Worm (Caenorhabditis elegans) whole organism, mixed stage, embryonic: Measurements from ENCODE around the gene ZK1248.5.

Experiments
- M03D4.4 ChIP-seq: sonication (generic microtip); optimal IDR thresholded peaks from 2 replicates; lab custom pipeline; 2017; ENCODE audit warnings: mild to moderate bottlenecking, missing genetic modification characterization, missing compliant biosample characterization
- bed-3 ChIP-seq: fragments of 200-800 bp; sonication (Bioruptor generic); optimal IDR thresholded peaks from 3 replicates; lab custom pipeline; 2018; ENCODE audit warnings: mild to moderate bottlenecking, missing genetic modification characterization, moderate library complexity, missing compliant biosample characterization
- ceh-39 ChIP-seq: fragments of 150-350 bp; optimal IDR thresholded peaks from 2 replicates; lab custom pipeline; 2014; ENCODE audit warnings: missing biosample characterization, missing genetic modification characterization
- ceh-43 ChIP-seq: fragments of 200-800 bp; sonication (Bioruptor generic); optimal IDR thresholded peaks from 2 replicates; lab custom pipeline; 2018; ENCODE audit warnings: mild to moderate bottlenecking, missing genetic modification characterization, moderate library complexity, missing compliant biosample characterization
- ceh-83 ChIP-seq: fragments of 200-800 bp; sonication (Bioruptor generic); optimal IDR thresholded peaks from 2 replicates; lab custom pipeline; 2018; ENCODE audit warnings: mild to moderate bottlenecking, missing genetic modification characterization, missing compliant biosample characterization
- ces-1 ChIP-seq: fragments of 150-350 bp; optimal IDR thresholded peaks from 2 replicates; lab custom pipeline; 2014; ENCODE audit warnings: missing biosample characterization, missing genetic modification reagents, missing genetic modification characterization
- cnd-1 ChIP-seq: fragments of 200-800 bp; sonication (Bioruptor generic); optimal IDR thresholded peaks from 2 replicates; lab custom pipeline; 2018; ENCODE audit warnings: mild to moderate bottlenecking, missing genetic modification characterization, missing compliant biosample characterization
- elt-1 ChIP-seq: sonication (generic microtip); optimal IDR thresholded peaks from 2 replicates; lab custom pipeline; 2017; ENCODE audit warnings: missing genetic modification characterization, mild to moderate bottlenecking, missing compliant biosample characterization, antibody characterized with exemption, moderate library complexity, borderline replicate concordance; ENCODE audit not compliant: insufficient read depth
- elt-3 ChIP-seq: fragments of 150-350 bp; optimal IDR thresholded peaks from 2 replicates; lab custom pipeline; 2014; ENCODE audit warnings: missing biosample characterization, missing genetic modification characterization
- flh-1 ChIP-seq: fragments of 200-800 bp; sonication (Bioruptor generic); optimal IDR thresholded peaks from 2 replicates; lab custom pipeline; 2018; ENCODE audit warnings: mild to moderate bottlenecking, missing genetic modification characterization, moderate library complexity, missing compliant biosample characterization
- lin-13 ChIP-seq: fragments of 150-350 bp; optimal IDR thresholded peaks from 2 replicates; lab custom pipeline; 2014; ENCODE audit warnings: missing biosample characterization, missing genetic modification characterization
- lin-32 ChIP-seq: fragments of 200-800 bp; sonication (Bioruptor generic); optimal IDR thresholded peaks from 2 replicates; lab custom pipeline; 2018; ENCODE audit warnings: mild to moderate bottlenecking, missing genetic modification characterization, missing compliant biosample characterization
- mab-5 ChIP-seq: fragments of 150-350 bp; optimal IDR thresholded peaks from 2 replicates; lab custom pipeline; 2014; ENCODE audit warnings: missing biosample characterization, missing genetic modification characterization
- mep-1 ChIP-seq: fragments of 150-350 bp; optimal IDR thresholded peaks from 2 replicates; lab custom pipeline; 2017; ENCODE audit warnings: missing biosample characterization, missing genetic modification reagents, missing genetic modification characterization, inconsistent platforms
- mls-2 ChIP-seq: sonication (generic microtip); optimal IDR thresholded peaks from 2 replicates; lab custom pipeline; 2016; ENCODE audit warnings: mild to moderate bottlenecking, missing genetic modification characterization, moderate library complexity, missing compliant biosample characterization
- nhr-12 ChIP-seq: fragments of 150-350 bp; optimal IDR thresholded peaks from 2 replicates; lab custom pipeline; 2014; ENCODE audit warnings: missing biosample characterization, missing genetic modification characterization
- nhr-2 ChIP-seq: fragments of 150-350 bp; optimal IDR thresholded peaks from 2 replicates; lab custom pipeline; 2014; ENCODE audit warnings: missing biosample characterization, missing genetic modification characterization
- nhr-237 ChIP-seq: fragments of 150-350 bp; optimal IDR thresholded peaks from 2 replicates; lab custom pipeline; 2014; ENCODE audit warnings: missing biosample characterization, missing genetic modification characterization
- nhr-28 ChIP-seq: fragments of 150-350 bp; optimal IDR thresholded peaks from 2 replicates; lab custom pipeline; 2014; ENCODE audit warnings: missing biosample characterization, missing genetic modification characterization
- nhr-76 ChIP-seq: sonication (generic microtip); optimal IDR thresholded peaks from 2 replicates; lab custom pipeline; 2017; ENCODE audit warnings: missing biosample characterization, missing genetic modification characterization
- sem-2 ChIP-seq: fragments of 200-800 bp; sonication (Bioruptor generic); optimal IDR thresholded peaks from 2 replicates; lab custom pipeline; 2018; ENCODE audit warnings: mild to moderate bottlenecking, missing genetic modification characterization, missing compliant biosample characterization
- snpc-4 ChIP-seq: fragments of 150-350 bp; optimal IDR thresholded peaks from 2 replicates; lab custom pipeline; 2014; ENCODE audit warnings: missing biosample characterization, missing genetic modification characterization
- sptf-1 ChIP-seq: sonication (generic microtip); optimal IDR thresholded peaks from 2 replicates; lab custom pipeline; 2017; ENCODE audit warnings: mild to moderate bottlenecking, missing genetic modification characterization, moderate library complexity, missing compliant biosample characterization
- tbx-8 ChIP-seq: fragments of 200-800 bp; sonication (Bioruptor generic); optimal IDR thresholded peaks from 2 replicates; lab custom pipeline; 2018; ENCODE audit warnings: mild to moderate bottlenecking, missing genetic modification characterization, moderate library complexity, missing compliant biosample characterization
- unc-120 ChIP-seq: sonication (generic microtip); optimal IDR thresholded peaks from 2 replicates; lab custom pipeline; 2017; ENCODE audit warnings: missing genetic modification characterization, missing compliant biosample characterization; ENCODE audit not compliant: poor library complexity, severe bottlenecking
- unc-39 ChIP-seq: fragments of 150-350 bp; optimal IDR thresholded peaks from 2 replicates; lab custom pipeline; 2014; ENCODE audit warnings: missing biosample characterization, missing genetic modification characterization
- unc-62 ChIP-seq: fragments of 150-350 bp; optimal IDR thresholded peaks from 2 replicates; lab custom pipeline; 2014; ENCODE audit warnings: missing biosample characterization, missing genetic modification reagents, missing genetic modification characterization
- zip-8 ChIP-seq: fragments of 150-350 bp; optimal IDR thresholded peaks from 2 replicates; lab custom pipeline; 2014; ENCODE audit warnings: missing biosample characterization, missing genetic modification characterization
- ztf-11 ChIP-seq: fragments of 150-350 bp; optimal IDR thresholded peaks from 2 replicates; lab custom pipeline; 2014; ENCODE audit warnings: missing biosample characterization, missing genetic modification characterization

ZK1248.5 gene

DNA sequence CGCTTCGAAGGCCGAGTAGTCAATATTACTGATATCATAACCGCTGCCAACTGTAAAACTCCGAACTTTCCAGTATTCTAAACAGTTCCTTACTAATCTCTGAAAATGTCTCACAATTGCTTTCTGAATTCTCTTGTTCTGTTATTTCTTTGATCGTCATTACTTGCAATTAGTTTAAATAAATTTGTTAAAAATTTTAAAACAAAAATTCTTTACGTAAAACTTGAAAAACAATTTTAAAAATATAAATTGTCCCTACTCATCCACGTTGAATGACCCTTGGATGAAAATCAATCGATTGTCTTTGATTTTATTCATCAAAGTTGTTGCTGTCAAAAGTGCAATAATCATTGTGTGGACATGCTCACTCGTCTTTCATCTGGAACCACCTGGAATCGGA, 16.1 kb upstream of the ZK1248.5 start, which contains the start of gene acdh-8:
TSS of gene acdh-8 (plus strand) at position 301 of the 400 bp plus-strand sequence.
- TF ChIP-seq nhr-76 = no peak
- no peak for TF ChIP-seq ceh-39
- TF ChIP-seq elt-3 (tag; lab: Kevin White, UChicago) = no peak
- no peak for TF ChIP-seq tbx-8 (GFP tag; lab: Kevin White, UChicago)
- no peak for TF ChIP-seq unc-120 (tag; lab: Kevin White, UChicago)
- no peak for TF ChIP-seq ztf-11 (tag; lab: Kevin White, UChicago)
- TF ChIP-seq flh-1 (GFP tag; lab: Kevin White, UChicago) = no peak
- no peak for TF ChIP-seq nhr-237
- TF ChIP-seq mls-2 (tag; lab: Kevin White, UChicago) = no peak
- no peak for TF ChIP-seq nhr-2
- no peak for TF ChIP-seq nhr-28 (tag; lab: Kevin White, UChicago)
- TF ChIP-seq lin-32 (GFP tag; lab: Kevin White, UChicago) = no peak
- no peak for TF ChIP-seq ceh-43 (GFP tag; lab: Kevin White, UChicago)
- no peak for TF ChIP-seq mep-1 (tag; lab: Kevin White, UChicago)
- TF ChIP-seq snpc-4 (tag; lab: Kevin White, UChicago) = no peak
- TF ChIP-seq elt-1 (tag; lab: Kevin White, UChicago) = no peak
- TF ChIP-seq, all 35 proteins: peak for 0

DNA sequence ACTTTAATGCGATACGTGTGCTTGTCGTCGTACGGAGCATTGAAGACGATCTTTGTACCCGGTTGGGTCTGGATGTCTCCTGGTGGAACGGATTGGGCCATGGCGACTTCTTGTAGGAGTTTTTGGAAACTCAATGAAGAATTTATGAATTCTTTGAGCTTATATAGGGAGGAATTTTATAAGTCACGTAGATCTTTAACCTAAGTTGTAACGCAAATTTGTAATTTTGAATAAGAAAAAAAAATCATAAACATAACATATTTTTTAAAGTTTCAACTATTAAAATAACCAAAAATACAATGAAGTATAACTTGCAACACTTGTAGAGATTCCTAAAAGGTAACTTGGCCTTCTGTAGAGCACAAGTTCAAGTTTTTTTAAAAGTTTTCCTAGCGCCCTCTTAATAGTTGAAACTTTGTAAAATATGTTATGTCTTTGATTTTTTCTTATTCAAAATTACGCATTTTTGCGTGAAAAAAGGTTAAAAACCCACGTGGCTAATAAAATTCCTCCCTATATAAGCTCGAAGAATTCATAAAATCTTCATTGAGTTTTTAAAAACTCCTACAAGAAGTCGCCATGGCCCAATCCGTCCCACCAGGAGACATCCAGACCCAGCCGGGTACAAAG, 12.9 kb upstream of the ZK1248.5 start, which contains the start of the genes msp-63 and msp-142:
TSS of gene msp-63 (minus strand) at position 101 of the 630 bp plus-strand sequence.
TSS of gene msp-142 (plus strand) at position 580 of the 630 bp plus-strand sequence.
- TF ChIP-seq elt-3 (tag; lab: Kevin White, UChicago) (no peak), nhr-76 (no peak), ceh-43 (GFP tag; lab: Kevin White, UChicago) (no peak), mab-5 (tag; lab: Kevin White, UChicago) (no peak), nhr-28 (tag; lab: Kevin White, UChicago) (no peak)

- TF ChIP-seq zip-8 (tag; lab: Kevin White, UChicago) (no peak), bed-3 (GFP tag; lab: Kevin White, UChicago) (no peak), nhr-237 (no peak), unc-120 (tag; lab: Kevin White, UChicago) (no peak), nhr-12 (tag; lab: Kevin White, UChicago) (no peak), mep-1 (tag; lab: Kevin White, UChicago) (no peak), elt-3 (tag; lab: Kevin White, UChicago) (no peak), lin-13 (tag; lab: Kevin White, UChicago) (no peak), snpc-4 (tag; lab: Kevin White, UChicago) (no peak), nhr-2 (no peak), sem-2 (GFP tag; lab: Kevin White, UChicago) (no peak), nhr-28 (tag; lab: Kevin White, UChicago) (no peak), tbx-8 (GFP tag; lab: Kevin White, UChicago) (no peak)
Measured at ce11 chrII:5799553-5799952, 10.8 kb upstream of the ZK1248.5 start, which contains the start of gene K05F1.8. Gene K05F1.8, minus strand, starts transcription at chrII:5799653.

ce11 chrII:5801075-5801474, 9.2 kb upstream of the ZK1248.5 start, which contains the start of the genes K05F1.9 and K05F1.1:
Gene K05F1.9, minus strand, starts transcription at chrII:5801175.
Gene K05F1.1, plus strand, starts transcription at chrII:5801382.
- no peak for TF ChIP-seq mep-1 (tag; lab: Kevin White, UChicago)
- no peak for TF ChIP-seq tbx-8 (GFP tag; lab: Kevin White, UChicago)
- no peak for TF ChIP-seq nhr-2
- TF ChIP-seq sptf-1 (tag; lab: Kevin White, UChicago) = no peak
- no peak for TF ChIP-seq nhr-28 (tag; lab: Kevin White, UChicago)
- no peak for TF ChIP-seq unc-39 (tag; lab: Kevin White, UChicago)
- no peak for TF ChIP-seq flh-1 (GFP tag; lab: Kevin White, UChicago)
- TF ChIP-seq ces-1 = no peak
- no peak for TF ChIP-seq mab-5 (tag; lab: Kevin White, UChicago)
- no peak for TF ChIP-seq ceh-83 (GFP tag; lab: Kevin White, UChicago)
- no peak for TF ChIP-seq unc-62 (GFP tag; lab: Kevin White, UChicago)
- TF ChIP-seq nhr-12 (tag; lab: Kevin White, UChicago) = no peak
- TF ChIP-seq cnd-1 = no peak
- no peak for TF ChIP-seq mls-2 (tag; lab: Kevin White, UChicago)
- TF ChIP-seq M03D4.4 (tag; lab: Kevin White, UChicago) = no peak
- no peak for TF ChIP-seq lin-13 (tag; lab: Kevin White, UChicago)
